Worm (Caenorhabditis elegans) whole organism, L3 larva: ENCODE data around the gene spat-1.

Experiments used
- R02D3.7 ChIP-seq: fragments of 150-350 bp; optimal IDR thresholded peaks from 2 replicates; lab custom pipeline; 2014; ENCODE audit warnings: missing biosample characterization, missing genetic modification characterization
- ZK546.5 ChIP-seq: sonication (generic microtip); optimal IDR thresholded peaks from 2 replicates; lab custom pipeline; 2017; ENCODE audit warnings: missing biosample characterization, missing genetic modification characterization
- aly-2 ChIP-seq: fragments of 150-350 bp; optimal IDR thresholded peaks from 2 replicates; lab custom pipeline; 2014; ENCODE audit warnings: missing biosample characterization, missing genetic modification characterization
- ceh-82 ChIP-seq: fragments of 150-350 bp; optimal IDR thresholded peaks from 2 replicates; lab custom pipeline; 2014; ENCODE audit warnings: missing biosample characterization, missing genetic modification characterization
- ceh-9 ChIP-seq: sonication (generic microtip); optimal IDR thresholded peaks from 2 replicates; lab custom pipeline; 2018; ENCODE audit warnings: missing biosample characterization, missing genetic modification characterization
- daf-12 ChIP-seq: fragments of 150-350 bp; optimal IDR thresholded peaks from 2 replicates; lab custom pipeline; 2014; ENCODE audit warnings: missing biosample characterization, missing genetic modification reagents, missing genetic modification characterization
- egl-27 ChIP-seq: sonication (generic microtip); optimal IDR thresholded peaks from 4 replicates; lab custom pipeline; 2017; ENCODE audit warnings: missing biosample characterization, missing genetic modification reagents, missing genetic modification characterization
- elt-1 ChIP-seq: fragments of 150-350 bp; optimal IDR thresholded peaks from 2 replicates; lab custom pipeline; 2014; ENCODE audit warnings: missing biosample characterization, missing genetic modification characterization
- elt-2 ChIP-seq: sonication (generic microtip); optimal IDR thresholded peaks from 2 replicates; lab custom pipeline; 2016; ENCODE audit warnings: missing genetic modification reagents, mild to moderate bottlenecking, missing genetic modification characterization, missing compliant biosample characterization
- eor-1 ChIP-seq, 2 experiments: fragments of 150-350 bp; optimal IDR thresholded peaks; 2 replicates each; lab custom pipeline; 2014 to 2018; ENCODE audit warnings: missing biosample characterization in 2 of 2, missing genetic modification characterization in 2 of 2
- fkh-10 ChIP-seq: sonication (generic microtip); optimal IDR thresholded peaks from 2 replicates; lab custom pipeline; 2017; ENCODE audit warnings: missing biosample characterization, missing genetic modification reagents, missing genetic modification characterization
- fkh-2 ChIP-seq: fragments of 150-350 bp; optimal IDR thresholded peaks from 2 replicates; lab custom pipeline; 2014; ENCODE audit warnings: missing biosample characterization, missing genetic modification reagents, missing genetic modification characterization
- fos-1 ChIP-seq: fragments of 150-350 bp; optimal IDR thresholded peaks from 2 replicates; lab custom pipeline; 2014; ENCODE audit warnings: missing biosample characterization, missing genetic modification characterization
- hmg-11 ChIP-seq: sonication (generic microtip); optimal IDR thresholded peaks from 2 replicates; lab custom pipeline; 2016; ENCODE audit warnings: missing genetic modification characterization, missing compliant biosample characterization
- jun-1 ChIP-seq: fragments of 150-350 bp; optimal IDR thresholded peaks from 2 replicates; lab custom pipeline; 2014; ENCODE audit warnings: missing biosample characterization, missing genetic modification reagents, missing genetic modification characterization
- lin-15B ChIP-seq: fragments of 150-350 bp; optimal IDR thresholded peaks from 2 replicates; lab custom pipeline; 2014; ENCODE audit warnings: missing biosample characterization, missing genetic modification characterization
- lin-39 ChIP-seq: fragments of 150-350 bp; optimal IDR thresholded peaks from 2 replicates; lab custom pipeline; 2018; ENCODE audit warnings: missing biosample characterization, missing genetic modification reagents, missing genetic modification characterization
- lsy-12 ChIP-seq: sonication (generic microtip); optimal IDR thresholded peaks from 2 replicates; lab custom pipeline; 2016; ENCODE audit warnings: mild to moderate bottlenecking, missing genetic modification characterization, missing compliant biosample characterization
- mdl-1 ChIP-seq: fragments of 150-350 bp; optimal IDR thresholded peaks from 2 replicates; lab custom pipeline; 2014; ENCODE audit warnings: missing biosample characterization, missing genetic modification characterization
- nfya-1 ChIP-seq: sonication (generic microtip); optimal IDR thresholded peaks from 2 replicates; lab custom pipeline; 2017; ENCODE audit warnings: missing genetic modification characterization, mild to moderate bottlenecking, missing compliant biosample characterization, antibody characterized with exemption, moderate library complexity; ENCODE audit not compliant: insufficient read depth
- nhr-11 ChIP-seq: fragments of 150-350 bp; optimal IDR thresholded peaks from 2 replicates; lab custom pipeline; 2014; ENCODE audit warnings: missing biosample characterization, missing genetic modification characterization
- nhr-23 ChIP-seq: fragments of 150-350 bp; optimal IDR thresholded peaks from 2 replicates; lab custom pipeline; 2014; ENCODE audit warnings: missing biosample characterization, missing genetic modification reagents, missing genetic modification characterization
- nhr-237 ChIP-seq: fragments of 150-350 bp; optimal IDR thresholded peaks from 2 replicates; lab custom pipeline; 2014; ENCODE audit warnings: missing biosample characterization, missing genetic modification characterization
- nhr-25 ChIP-seq: sonication (generic microtip); optimal IDR thresholded peaks from 2 replicates; lab custom pipeline; 2017; ENCODE audit warnings: missing biosample characterization, missing genetic modification characterization
- nhr-28 ChIP-seq: fragments of 150-350 bp; optimal IDR thresholded peaks from 2 replicates; lab custom pipeline; 2014; ENCODE audit warnings: missing biosample characterization, missing genetic modification characterization
- nhr-43 ChIP-seq: sonication (generic microtip); optimal IDR thresholded peaks from 2 replicates; lab custom pipeline; 2016; ENCODE audit warnings: mild to moderate bottlenecking, missing genetic modification characterization, missing compliant biosample characterization; ENCODE audit not compliant: poor library complexity, severe bottlenecking
- nhr-77 ChIP-seq: fragments of 150-350 bp; optimal IDR thresholded peaks from 2 replicates; lab custom pipeline; 2014; ENCODE audit warnings: missing biosample characterization, missing genetic modification characterization
- pha-4 ChIP-seq: fragments of 150-350 bp; optimal IDR thresholded peaks from 2 replicates; lab custom pipeline; 2014; ENCODE audit warnings: missing biosample characterization, missing genetic modification reagents, missing genetic modification characterization
- pqm-1 ChIP-seq: fragments of 150-350 bp; optimal IDR thresholded peaks from 2 replicates; lab custom pipeline; 2017; ENCODE audit warnings: missing biosample characterization, missing genetic modification characterization, inconsistent platforms
- sea-2 ChIP-seq: fragments of 150-350 bp; sonication (generic microtip); optimal IDR thresholded peaks from 4 replicates; lab custom pipeline; 2014; ENCODE audit warnings: missing biosample characterization, missing genetic modification reagents, missing genetic modification characterization
- skn-1 ChIP-seq: fragments of 150-350 bp; optimal IDR thresholded peaks from 2 replicates; lab custom pipeline; 2014; ENCODE audit warnings: missing biosample characterization, missing genetic modification characterization
- snpc-4 ChIP-seq: fragments of 150-350 bp; optimal IDR thresholded peaks from 2 replicates; lab custom pipeline; 2014; ENCODE audit warnings: missing biosample characterization, missing genetic modification characterization
- tbx-2 ChIP-seq: sonication (generic microtip); optimal IDR thresholded peaks from 2 replicates; lab custom pipeline; 2016; ENCODE audit warnings: mild to moderate bottlenecking, missing genetic modification characterization, missing compliant biosample characterization
- unc-39 ChIP-seq: sonication (generic microtip); optimal IDR thresholded peaks from 4 replicates; lab custom pipeline; 2017; ENCODE audit warnings: missing biosample characterization, missing genetic modification characterization
- unc-62 ChIP-seq: fragments of 150-350 bp; sonication (generic microtip); optimal IDR thresholded peaks from 4 replicates; lab custom pipeline; 2014; ENCODE audit warnings: missing biosample characterization, missing genetic modification reagents, missing genetic modification characterization
- ztf-4 ChIP-seq: fragments of 150-350 bp; optimal IDR thresholded peaks from 2 replicates; lab custom pipeline; 2014; ENCODE audit warnings: missing biosample characterization, missing genetic modification characterization

Gene spat-1

DNA sequence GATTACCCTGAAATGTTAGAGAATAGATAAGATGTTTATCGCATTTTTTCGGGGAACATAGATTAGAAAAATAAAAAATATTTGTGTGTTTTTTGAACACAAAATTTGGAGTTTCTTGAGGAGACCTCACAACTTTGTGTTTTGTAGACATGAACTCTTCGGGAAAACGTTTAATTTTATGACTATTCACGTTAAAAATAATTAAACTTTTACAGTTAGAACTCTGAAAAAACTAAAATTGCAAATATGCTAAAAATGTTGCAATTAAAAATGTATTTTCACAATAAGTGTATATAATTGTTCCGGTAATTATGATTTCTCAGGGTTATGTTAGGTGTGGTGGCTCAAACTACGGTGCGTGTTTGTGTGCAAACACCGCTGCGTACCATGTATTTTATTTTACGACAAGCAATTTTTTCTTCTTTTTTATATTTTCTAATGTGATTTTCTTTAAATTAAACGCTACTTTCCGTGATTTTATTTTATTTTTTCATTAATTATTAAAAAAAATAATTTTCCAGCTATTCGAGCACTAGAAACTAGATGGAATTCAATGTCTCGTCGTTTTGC lies at the start of gene spat-1, which contains the start of gene F57C2.5:
Gene spat-1 (plus strand): TSS at position 520 of the 570 bp plus-strand sequence.
Gene F57C2.5 (minus strand): TSS at position 7 of the 570 bp plus-strand sequence.
- TF ChIP-seq hmg-11 (tag; lab: Kevin White, UChicago) (peak; percentile 55), pqm-1 (peak; percentile 54), elt-1 (peak; percentile 52), nhr-25 (tag; lab: Kevin White, UChicago) (peak; percentile 12), elt-2 (tag; lab: Kevin White, UChicago) (peak; percentile 83), sea-2 (no peak), ceh-9 (no peak), snpc-4 (tag; lab: Kevin White, UChicago) (peak; percentile 22), nhr-28 (tag; lab: Kevin White, UChicago) (no peak), jun-1 (tag; lab: Kevin White, UChicago) (peak; percentile 10), nfya-1 (tag; lab: Kevin White, UChicago) (peak; percentile 74), pha-4 (tag; lab: Kevin White, UChicago) (peak; percentile 79), nhr-23 (peak; percentile 56), lin-15B (peak; percentile 66), skn-1 (tag; lab: Kevin White, UChicago) (peak; percentile 46)

DNA sequence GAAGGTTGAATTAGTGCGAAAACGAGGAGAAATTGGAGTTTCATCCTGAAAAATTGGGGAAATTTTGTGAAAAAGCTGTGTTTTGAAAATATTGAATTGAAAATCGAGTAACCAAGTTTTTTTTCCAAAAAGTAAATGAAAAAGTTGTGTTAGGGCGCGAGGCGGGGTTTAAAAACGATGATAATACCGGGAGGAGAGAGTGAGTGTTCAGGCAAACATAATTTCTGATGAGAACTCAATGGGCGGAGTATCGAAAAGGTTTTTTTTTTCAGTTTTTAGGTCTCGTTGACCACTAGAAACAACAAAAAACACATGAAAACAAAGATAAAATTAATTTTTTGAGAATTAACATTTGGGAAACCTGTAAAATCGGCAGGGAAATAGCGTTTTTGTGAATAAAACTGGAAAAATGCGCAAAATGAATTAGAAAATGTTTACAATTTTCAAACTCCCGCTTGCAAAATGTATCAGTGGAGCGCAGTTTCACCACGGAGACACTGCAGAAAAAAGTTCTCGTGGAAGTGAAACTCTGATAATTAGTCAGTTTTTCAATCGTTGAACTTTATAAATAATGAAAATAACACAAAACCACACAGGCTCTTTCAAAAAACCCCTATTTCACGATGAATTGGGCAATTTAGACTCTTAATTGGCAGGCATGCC lies 48.8 kb upstream of the spat-1 start, which contains the start of gene C13B4.1:
Gene C13B4.1 (minus strand): TSS at position 51 of the 663 bp plus-strand sequence.
- TF ChIP-seq nhr-237 (tag; lab: Kevin White, UChicago) (no peak), unc-39 (tag; lab: Kevin White, UChicago) (no peak), eor-1 (tag; optimal IDR thresholded peaks at IDR 0.05; lab: Kevin White, UChicago) (no peak)

DNA sequence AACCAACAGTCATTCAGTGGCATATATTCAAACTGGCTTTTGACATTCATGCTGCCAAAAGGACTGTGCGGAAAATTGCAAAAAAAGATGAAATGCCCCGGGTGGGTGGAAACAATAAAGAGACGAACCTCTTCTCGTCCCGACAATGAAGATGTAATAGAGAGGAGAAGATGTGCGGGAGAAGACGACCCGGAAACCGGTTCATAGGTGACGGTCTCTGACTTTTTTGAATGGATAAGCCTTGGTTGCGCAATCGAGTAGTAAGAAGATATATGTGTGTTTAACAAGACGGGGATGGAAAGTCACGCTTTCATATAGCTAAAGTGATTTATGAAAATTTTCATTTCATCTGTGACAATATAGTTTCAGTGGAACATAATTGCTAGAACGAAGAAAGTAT lies 47.8 kb upstream of the spat-1 start:
- TF ChIP-seq nhr-25 (tag; lab: Kevin White, UChicago) (peak; percentile 50), nhr-23 (peak; percentile 43), ceh-82 (tag; lab: Kevin White, UChicago) (no peak)
- TF ChIP-seq, all 47 proteins: peak for 2

DNA sequence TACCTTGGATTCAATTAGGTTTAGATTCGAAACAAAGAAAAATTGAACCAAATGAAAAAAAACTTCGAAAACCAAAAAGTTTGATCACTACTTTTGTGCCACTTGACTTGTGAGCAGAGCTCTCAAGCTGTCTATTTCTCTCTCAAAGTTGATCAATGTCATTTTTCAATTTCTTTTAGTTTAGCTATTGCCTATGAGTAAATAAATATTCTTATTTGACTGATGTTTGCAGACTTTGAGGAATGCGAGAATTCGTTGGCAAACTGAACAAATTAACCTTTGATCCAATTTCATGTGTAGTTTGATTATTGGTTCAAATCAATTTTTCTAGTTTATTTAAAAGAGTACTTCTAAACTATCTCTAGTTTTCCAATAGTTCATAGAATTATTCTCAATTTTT lies 44.7 kb upstream of the spat-1 start:
- TF ChIP-seq aly-2 (tag; lab: Kevin White, UChicago), result no peak
- no peak for TF ChIP-seq fkh-10 (GFP tag; lab: Kevin White, UChicago)
- no peak for TF ChIP-seq mdl-1 (tag; lab: Kevin White, UChicago)
- TF ChIP-seq pha-4 (tag; lab: Kevin White, UChicago), result peak; percentile 16

DNA sequence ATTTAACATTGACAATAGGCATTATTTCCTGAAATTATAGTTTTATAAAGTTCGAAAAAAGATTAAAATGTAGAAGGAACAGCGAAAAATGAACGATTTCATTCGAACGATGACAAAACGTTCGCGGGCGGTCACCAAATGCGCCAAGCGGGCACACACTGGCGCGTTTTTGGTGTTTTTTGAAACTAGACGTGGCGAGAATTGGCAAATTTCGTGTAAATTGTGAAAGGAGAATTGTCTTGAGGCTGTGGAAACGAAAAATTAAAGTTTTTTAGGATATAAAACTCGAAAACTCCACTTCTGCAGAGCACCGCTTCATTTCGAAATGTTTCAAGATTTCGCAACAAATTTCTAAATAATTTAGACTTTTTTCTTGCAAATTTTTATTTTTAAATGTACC lies 39.9 kb upstream of the spat-1 start, which contains the start of gene usp-14:
Gene usp-14 (minus strand): TSS at position 28 of the 400 bp plus-strand sequence.
- peak; percentile 28 for TF ChIP-seq nhr-77 (tag; lab: Kevin White, UChicago)
- TF ChIP-seq R02D3.7 (tag; lab: Kevin White, UChicago), result no peak
- peak; percentile 77 for TF ChIP-seq skn-1 (tag; lab: Kevin White, UChicago)
- peak; percentile 37 for TF ChIP-seq tbx-2
- TF ChIP-seq elt-2 (tag; lab: Kevin White, UChicago), result peak; percentile 13
- TF ChIP-seq ZK546.5, result no peak
- TF ChIP-seq lsy-12 (tag; lab: Kevin White, UChicago), result peak; percentile 15
- no peak for TF ChIP-seq egl-27 (tag; lab: Kevin White, UChicago)
- no peak for TF ChIP-seq daf-12 (tag; lab: Kevin White, UChicago)
- TF ChIP-seq hmg-11 (tag; lab: Kevin White, UChicago), result peak; percentile 39
- no peak for TF ChIP-seq ztf-4 (tag; lab: Kevin White, UChicago)
- TF ChIP-seq pha-4 (tag; lab: Kevin White, UChicago), result peak; percentile 48
- no peak for TF ChIP-seq fos-1
- TF ChIP-seq snpc-4 (tag; lab: Kevin White, UChicago), result peak; percentile 74
- no peak for TF ChIP-seq fkh-2
- TF ChIP-seq unc-62 (GFP tag; lab: Kevin White, UChicago), result no peak
- TF ChIP-seq lin-15B, result peak; percentile 55
- peak; percentile 52 for TF ChIP-seq nfya-1 (tag; lab: Kevin White, UChicago)
- no peak for TF ChIP-seq mdl-1 (tag; lab: Kevin White, UChicago)
- peak; percentile 27 for TF ChIP-seq nhr-43
- TF ChIP-seq sea-2, result no peak
- no peak for TF ChIP-seq elt-1
- no peak for TF ChIP-seq nhr-11 (tag; lab: Kevin White, UChicago)
- no peak for TF ChIP-seq ceh-82 (tag; lab: Kevin White, UChicago)
- TF ChIP-seq lin-39 (tag; lab: Kevin White, UChicago), result peak; percentile 1
- TF ChIP-seq pqm-1, result no peak
- peak; percentile 48 for TF ChIP-seq nhr-25 (tag; lab: Kevin White, UChicago)
- peak; percentile 29 for TF ChIP-seq nhr-23
